Fruit fly (Drosophila melanogaster): ENCODE results near the gene pon.

The pon gene

dm6 chrX:4589951-4590771 lies 46.0 kb upstream of the pon start (continued):
- TF ChIP-seq H2.0 (GFP tag; IDR thresholded peaks at IDR 0.05) = peak; percentile 95
- peak; percentile 56; the same call in 1 of the 2 replicates for TF ChIP-seq toy (GFP tag; IDR thresholded peaks at IDR 0.05)
- TF ChIP-seq TFAM (GFP tag; optimal IDR thresholded peaks at IDR 0.05) = no peak
- no peak for TF ChIP-seq h (optimal IDR thresholded peaks at IDR 0.05)
- peak; percentile 60 for TF ChIP-seq CG31441 (GFP tag; IDR thresholded peaks at IDR 0.05)
- peak; percentile 91 for TF ChIP-seq Taf1 (GFP tag; IDR thresholded peaks at IDR 0.05)
- no peak for TF ChIP-seq NK7.1 (GFP tag; optimal IDR thresholded peaks at IDR 0.05)
- peak; percentile 62 for TF ChIP-seq CG18011 (GFP tag; optimal IDR thresholded peaks at IDR 0.05)
- TF ChIP-seq CG3838 (GFP tag; optimal IDR thresholded peaks at IDR 0.05) = no peak
- peak; percentile 89 for TF ChIP-seq sens (GFP tag)
- no peak for TF ChIP-seq Scr (GFP tag; IDR thresholded peaks at IDR 0.05; ENCODE audit: partially characterized antibody)
- TF ChIP-seq BtbVII (GFP tag; optimal IDR thresholded peaks at IDR 0.05) = peak; percentile 4
- no peak for TF ChIP-seq hth (optimal IDR thresholded peaks at IDR 0.05)
- peak; percentile 87 for TF ChIP-seq CG11247 (GFP tag; IDR thresholded peaks at IDR 0.05)
- no peak for TF ChIP-seq CG12744 (GFP tag; optimal IDR thresholded peaks at IDR 0.05)
- no peak for TF ChIP-seq Poxn (GFP tag; IDR thresholded peaks at IDR 0.05)
- TF ChIP-seq GATAe (GFP tag; conservative IDR thresholded peaks at IDR 0.05) = 0 out of 2 replicates have a peak, but pooled peaks have one; percentile 32
- TF ChIP-seq CG3995 (GFP tag; optimal IDR thresholded peaks at IDR 0.05) = no peak
- no peak for TF ChIP-seq CG7963 (GFP tag; IDR thresholded peaks at IDR 0.05; ENCODE audit: partially characterized antibody)
- TF ChIP-seq dan (GFP tag; IDR thresholded peaks at IDR 0.05) = peak; percentile 92
- peak; percentile 56 for TF ChIP-seq D19A (tag; optimal IDR thresholded peaks at IDR 0.05)
- peak; percentile 77 for TF ChIP-seq CG10654 (GFP tag; optimal IDR thresholded peaks at IDR 0.05)
- peak; percentile 30 for TF ChIP-seq slou (GFP tag; optimal IDR thresholded peaks at IDR 0.05)
- no peak for TF ChIP-seq CTCF (GFP tag; optimal IDR thresholded peaks at IDR 0.05)
- peak; percentile 92 for TF ChIP-seq CG30431 (GFP tag; optimal IDR thresholded peaks at IDR 0.05)
- TF ChIP-seq vvl (GFP tag; IDR thresholded peaks at IDR 0.05) = peak; percentile 96
- TF ChIP-seq abd-A (tag; optimal IDR thresholded peaks at IDR 0.05) = peak; percentile 36
- peak; percentile 85 for TF ChIP-seq Abd-B (GFP tag; optimal IDR thresholded peaks at IDR 0.05)
- TF ChIP-seq CG9876 (GFP tag; optimal IDR thresholded peaks at IDR 0.05) = peak; percentile 28
- peak; percentile 66 for TF ChIP-seq NC2β (GFP tag; optimal IDR thresholded peaks at IDR 0.05)
- peak; percentile 45 for TF ChIP-seq tap (tag; optimal IDR thresholded peaks at IDR 0.05)
- peak; percentile 84 for TF ChIP-seq CG7372 (GFP tag; IDR thresholded peaks at IDR 0.05)
- no peak for TF ChIP-seq prd (optimal IDR thresholded peaks at IDR 0.05)
- TF ChIP-seq prd (GFP tag; IDR thresholded peaks at IDR 0.05) = peak; percentile 97
- TF ChIP-seq CG6791 (GFP tag; IDR thresholded peaks at IDR 0.05; ENCODE audit: partially characterized antibody) = no peak
- TF ChIP-seq CG17568 (GFP tag; optimal IDR thresholded peaks at IDR 0.05) = no peak
- TF ChIP-seq kni (GFP tag; optimal IDR thresholded peaks at IDR 0.05) = peak; percentile 4
- TF ChIP-seq HLHmδ (GFP tag; optimal IDR thresholded peaks at IDR 0.05) = no peak
- peak; percentile 93 for TF ChIP-seq CG12769 (tag; optimal IDR thresholded peaks at IDR 0.05)
- peak; percentile 87 for TF ChIP-seq Mrtf (GFP tag; IDR thresholded peaks at IDR 0.05)
- peak; percentile 73 for TF ChIP-seq CG8388 (GFP tag; optimal IDR thresholded peaks at IDR 0.05)
- TF ChIP-seq onecut (GFP tag; IDR thresholded peaks at IDR 0.05) = peak; percentile 81
- peak; percentile 93 for TF ChIP-seq CG32772 (GFP tag; IDR thresholded peaks at IDR 0.05)
- peak; percentile 39 for TF ChIP-seq CG8281 (tag; optimal IDR thresholded peaks at IDR 0.05)
- TF ChIP-seq CG5245 (GFP tag; optimal IDR thresholded peaks at IDR 0.05) = peak; percentile 73
- no peak for TF ChIP-seq da (GFP tag; optimal IDR thresholded peaks at IDR 0.05)
- TF ChIP-seq Dip2 (GFP tag; IDR thresholded peaks at IDR 0.05) = no peak
- peak; percentile 96 for TF ChIP-seq Nf-YC (tag; optimal IDR thresholded peaks at IDR 0.05)
- peak; percentile 14; the same call in 1 of the 2 replicates for TF ChIP-seq CG13287 (GFP tag; IDR thresholded peaks at IDR 0.05; ENCODE audit: partially characterized antibody)
- no peak for TF ChIP-seq sna (GFP tag; IDR thresholded peaks at IDR 0.05; ENCODE audit: partially characterized antibody)
- peak; percentile 95 for TF ChIP-seq chm (GFP tag; IDR thresholded peaks at IDR 0.05)

Measured in whole organism, embryonic.